Fruit fly (Drosophila melanogaster) whole organism, embryonic: Measurements from ENCODE around the gene CG17784.

Experiments used
- Antp ChIP-seq: fragments of 200-800 bp; sonication (Bioruptor generic); optimal IDR thresholded peaks from 3 replicates; lab custom pipeline; 2016; ENCODE audit warnings: missing biosample characterization, missing genetic modification characterization
- Atf6 ChIP-seq: fragments of 200-800 bp; sonication (Bioruptor generic); IDR thresholded peaks from 2 replicates; pipeline ENCODE4 v1.3.6; 2022; ENCODE audit warnings: missing biosample characterization, missing genetic modification characterization
- B-H1 ChIP-seq: fragments of 200-800 bp; sonication (Bioruptor generic); IDR thresholded peaks from 3 replicates; pipeline ENCODE4 v1.3.6; 2022; ENCODE audit warnings: missing biosample characterization, missing genetic modification characterization
- Bgb ChIP-seq: fragments of 200-800 bp; sonication (Bioruptor generic); IDR thresholded peaks from 2 replicates; pipeline ENCODE4 v1.3.6; 2022; ENCODE audit warnings: missing biosample characterization, missing genetic modification characterization; ENCODE audit not compliant: partially characterized antibody
- C15 ChIP-seq: fragments of 200-800 bp; sonication (Bioruptor generic); IDR thresholded peaks from 3 replicates; pipeline ENCODE4 v1.3.6; 2022; ENCODE audit warnings: missing biosample characterization, missing genetic modification characterization
- CG10267 ChIP-seq: fragments of 200-800 bp; sonication (Bioruptor generic); optimal IDR thresholded peaks from 2 replicates; lab custom pipeline; 2018; ENCODE audit warnings: missing biosample characterization, mild to moderate bottlenecking, missing genetic modification characterization, moderate library complexity
- CG10274 ChIP-seq: fragments of 200-800 bp; sonication (Bioruptor generic); optimal IDR thresholded peaks from 3 replicates; lab custom pipeline; 2017; ENCODE audit warnings: missing biosample characterization, mild to moderate bottlenecking, missing genetic modification characterization
- CG11398 ChIP-seq: fragments of 200-800 bp; sonication (Bioruptor generic); optimal IDR thresholded peaks from 2 replicates; lab custom pipeline; 2016; ENCODE audit warnings: missing biosample characterization, missing genetic modification characterization
- CG11723 ChIP-seq: fragments of 200-800 bp; sonication (Bioruptor generic); optimal IDR thresholded peaks from 2 replicates; lab custom pipeline; 2017; ENCODE audit warnings: missing biosample characterization, mild to moderate bottlenecking, missing genetic modification characterization
- CG12942 ChIP-seq: fragments of 200-800 bp; sonication (Bioruptor generic); optimal IDR thresholded peaks from 3 replicates; lab custom pipeline; 2016; ENCODE audit warnings: missing biosample characterization, missing genetic modification characterization
- CG14014 ChIP-seq: fragments of 200-800 bp; sonication (Bioruptor generic); IDR thresholded peaks from 2 replicates; pipeline ENCODE4 v1.3.6; 2022; ENCODE audit warnings: missing biosample characterization, missing genetic modification characterization
- CG15601 ChIP-seq: fragments of 200-800 bp; sonication (Bioruptor generic); optimal IDR thresholded peaks from 3 replicates; lab custom pipeline; 2019; ENCODE audit warnings: missing biosample characterization, mild to moderate bottlenecking, missing genetic modification characterization, moderate library complexity
- CG18011 ChIP-seq: fragments of 200-800 bp; sonication (Bioruptor generic); optimal IDR thresholded peaks from 2 replicates; lab custom pipeline; 2017; ENCODE audit warnings: missing biosample characterization, missing genetic modification characterization, mild to moderate bottlenecking, moderate library complexity, missing genotype
- CG18262 ChIP-seq: fragments of 200-800 bp; optimal IDR thresholded peaks from 3 replicates; lab custom pipeline; 2019; ENCODE audit warnings: missing biosample characterization, mild to moderate bottlenecking, missing genetic modification characterization, moderate library complexity
- CG18599 ChIP-seq: fragments of 200-800 bp; sonication (Bioruptor generic); optimal IDR thresholded peaks from 3 replicates; lab custom pipeline; 2017; ENCODE audit warnings: missing biosample characterization, missing genetic modification characterization, mild to moderate bottlenecking, moderate library complexity, missing genetic modification reagents
- CG18764 ChIP-seq: fragments of 200-800 bp; sonication (Bioruptor generic); optimal IDR thresholded peaks from 3 replicates; lab custom pipeline; 2016; ENCODE audit warnings: missing biosample characterization, missing genetic modification characterization
- CG2120 ChIP-seq: fragments of 200-800 bp; sonication (Bioruptor generic); optimal IDR thresholded peaks from 3 replicates; lab custom pipeline; 2016; ENCODE audit warnings: missing biosample characterization, missing genetic modification characterization
- CG30403 ChIP-seq: fragments of 200-800 bp; sonication (Bioruptor generic); optimal IDR thresholded peaks from 3 replicates; lab custom pipeline; 2016; ENCODE audit warnings: missing biosample characterization, missing genetic modification characterization
- CG34224 ChIP-seq: fragments of 200-800 bp; sonication (Bioruptor generic); IDR thresholded peaks from 3 replicates; pipeline ENCODE4 v1.3.6; 2022; ENCODE audit warnings: missing biosample characterization, missing genetic modification characterization; ENCODE audit not compliant: partially characterized antibody
- CG5180 ChIP-seq: fragments of 200-800 bp; sonication (Bioruptor generic); optimal IDR thresholded peaks from 3 replicates; lab custom pipeline; 2017; ENCODE audit warnings: missing biosample characterization, missing genetic modification characterization, mild to moderate bottlenecking, moderate library complexity, missing genetic modification reagents
- CG7271 ChIP-seq: fragments of 200-800 bp; sonication (Bioruptor generic); optimal IDR thresholded peaks from 2 replicates; lab custom pipeline; 2018; ENCODE audit warnings: missing biosample characterization, mild to moderate bottlenecking, missing genetic modification characterization, moderate library complexity
- CG8478 ChIP-seq: fragments of >200 bp; optimal IDR thresholded peaks from 2 replicates; lab custom pipeline; 2018
- CG8924 ChIP-seq: fragments of 200-800 bp; optimal IDR thresholded peaks from 3 replicates; lab custom pipeline; 2019; ENCODE audit warnings: missing biosample characterization, mild to moderate bottlenecking, missing genetic modification characterization, moderate library complexity
- CG9817 ChIP-seq: fragments of 200-800 bp; sonication (Bioruptor generic); optimal IDR thresholded peaks from 2 replicates; lab custom pipeline; 2018; ENCODE audit warnings: missing biosample characterization, mild to moderate bottlenecking, missing genetic modification characterization, moderate library complexity
- CG9876 ChIP-seq: fragments of 200-800 bp; sonication (Bioruptor generic); optimal IDR thresholded peaks from 2 replicates; lab custom pipeline; 2016; ENCODE audit warnings: missing biosample characterization, missing genetic modification characterization
- CHES-1-like ChIP-seq: fragments of 200-800 bp; sonication (Bioruptor generic); optimal IDR thresholded peaks from 2 replicates; lab custom pipeline; 2016; ENCODE audit warnings: missing biosample characterization, missing genetic modification characterization
- Ets65A ChIP-seq: fragments of 200-800 bp; sonication (Bioruptor generic); peaks from one replicate; lab custom pipeline; 2016; ENCODE audit warnings: missing biosample characterization, missing genetic modification characterization
- GATAe ChIP-seq: fragments of 200-800 bp; sonication (Bioruptor generic); conservative IDR thresholded peaks from 2 replicates; pipeline ENCODE4 v1.3.6; 2022; ENCODE audit warnings: missing biosample characterization, missing genetic modification characterization
- Hmx ChIP-seq: fragments of 200-800 bp; sonication (Bioruptor generic); optimal IDR thresholded peaks from 2 replicates; lab custom pipeline; 2016; ENCODE audit warnings: missing biosample characterization, missing genetic modification characterization
- Hr51 ChIP-seq, 2 experiments: fragments of 200-800 bp; sonication (Bioruptor generic); optimal IDR thresholded peaks; 2 replicates in 1 of 2; 3 replicates in 1 of 2; lab custom pipeline; 2016 to 2018; ENCODE audit warnings: missing biosample characterization in 2 of 2, missing genetic modification characterization in 2 of 2, mild to moderate bottlenecking in 1 of 2, moderate library complexity in 1 of 2
- Meics ChIP-seq: fragments of 200-800 bp; sonication (Bioruptor generic); optimal IDR thresholded peaks from 2 replicates; lab custom pipeline; 2017; ENCODE audit warnings: missing biosample characterization, mild to moderate bottlenecking, missing genetic modification characterization
- NC2α ChIP-seq: fragments of 200-800 bp; sonication (Bioruptor generic); optimal IDR thresholded peaks from 2 replicates; lab custom pipeline; 2016; ENCODE audit warnings: missing biosample characterization, missing genetic modification characterization
- Oaz ChIP-seq: fragments of 200-800 bp; sonication (Bioruptor generic); IDR thresholded peaks from 2 replicates; pipeline ENCODE4 v1.3.6; 2022; ENCODE audit warnings: missing biosample characterization, missing genetic modification characterization
- Spps ChIP-seq: fragments of 200-800 bp; sonication (Bioruptor generic); optimal IDR thresholded peaks from 2 replicates; lab custom pipeline; 2018; ENCODE audit warnings: missing biosample characterization, mild to moderate bottlenecking, missing genetic modification characterization
- amos ChIP-seq: fragments of 200-800 bp; sonication (Bioruptor generic); IDR thresholded peaks from 2 replicates; pipeline ENCODE4 v1.3.6; 2022; ENCODE audit warnings: missing biosample characterization, missing genetic modification characterization; ENCODE audit not compliant: partially characterized antibody
- ci ChIP-seq: fragments of 200-800 bp; sonication (Bioruptor generic); IDR thresholded peaks from 3 replicates; pipeline ENCODE4 v1.3.6; 2022; ENCODE audit warnings: missing biosample characterization, missing genetic modification characterization
- dmrt99B ChIP-seq: fragments of 200-800 bp; sonication (Bioruptor generic); optimal IDR thresholded peaks from 2 replicates; lab custom pipeline; 2018; ENCODE audit warnings: missing biosample characterization, mild to moderate bottlenecking, missing genetic modification characterization, moderate library complexity
- fd96Cb ChIP-seq: fragments of 200-800 bp; sonication (Bioruptor generic); optimal IDR thresholded peaks from 2 replicates; lab custom pipeline; 2018; ENCODE audit warnings: missing biosample characterization, mild to moderate bottlenecking, missing genetic modification characterization, moderate library complexity
- hb ChIP-seq: fragments of 200-800 bp; sonication (Bioruptor generic); IDR thresholded peaks from 3 replicates; pipeline ENCODE4 v1.3.6; 2022; ENCODE audit warnings: missing biosample characterization, missing genetic modification characterization; ENCODE audit not compliant: partially characterized antibody
- ken ChIP-seq: fragments of 200-800 bp; sonication (Bioruptor generic); IDR thresholded peaks from 3 replicates; pipeline ENCODE4 v1.3.6; 2022; ENCODE audit warnings: missing biosample characterization, missing genetic modification characterization
- oc ChIP-seq: fragments of 200-800 bp; sonication (Bioruptor generic); optimal IDR thresholded peaks from 2 replicates; lab custom pipeline; 2018; ENCODE audit warnings: missing biosample characterization, mild to moderate bottlenecking, missing genetic modification characterization, moderate library complexity
- pb ChIP-seq: fragments of 200-800 bp; sonication (Bioruptor generic); optimal IDR thresholded peaks from 3 replicates; lab custom pipeline; 2016; ENCODE audit warnings: missing biosample characterization, missing genetic modification characterization
- phol ChIP-seq: fragments of 200-800 bp; sonication (Bioruptor generic); optimal IDR thresholded peaks from 3 replicates; lab custom pipeline; 2018; ENCODE audit warnings: missing biosample characterization, mild to moderate bottlenecking, missing genetic modification characterization, moderate library complexity
- run ChIP-seq: fragments of 200-800 bp; sonication (Bioruptor generic); optimal IDR thresholded peaks from 3 replicates; lab custom pipeline; 2018; ENCODE audit warnings: missing biosample characterization, mild to moderate bottlenecking, missing genetic modification characterization
- scrt ChIP-seq: fragments of 200-800 bp; sonication (Bioruptor generic); optimal IDR thresholded peaks from 2 replicates; lab custom pipeline; 2018; ENCODE audit warnings: missing biosample characterization, mild to moderate bottlenecking, missing genetic modification characterization, moderate library complexity
- ssp ChIP-seq: fragments of 200-800 bp; sonication (Bioruptor generic); IDR thresholded peaks from 2 replicates; pipeline ENCODE4 v1.3.6; 2022; ENCODE audit warnings: missing biosample characterization, missing genetic modification characterization
- unc-4 ChIP-seq: fragments of 200-800 bp; sonication (Bioruptor generic); IDR thresholded peaks from 2 replicates; pipeline ENCODE4 v1.3.6; 2022; ENCODE audit warnings: missing biosample characterization, missing genetic modification characterization; ENCODE audit not compliant: partially characterized antibody
- vnd ChIP-seq: fragments of 200-800 bp; sonication (Bioruptor generic); IDR thresholded peaks from 3 replicates; pipeline ENCODE4 v1.3.6; 2022; ENCODE audit warnings: missing biosample characterization, missing genetic modification characterization; ENCODE audit not compliant: partially characterized antibody
- zfh2 ChIP-seq: fragments of 200-800 bp; sonication (Bioruptor generic); optimal IDR thresholded peaks from 2 replicates; lab custom pipeline; 2016; ENCODE audit warnings: missing biosample characterization, missing genetic modification characterization

CG17784 gene

dm6 chr3R:24320342-24320711 is 44.5 kb downstream of the CG17784 start (continued):
- TF ChIP-seq Spps (tag; lab: Kevin White, UChicago) (no peak), oc (tag; lab: Kevin White, UChicago) (no peak), pb (GFP tag; lab: Kevin White, UChicago) (no peak), amos (GFP tag; lab: Robert Waterston, UW) (peak; percentile 74), dmrt99B (tag; lab: Kevin White, UChicago) (no peak), CG10274 (GFP tag; lab: Kevin White, UChicago) (no peak), CG11398 (GFP tag; lab: Kevin White, UChicago) (no peak), CHES-1-like (GFP tag; lab: Kevin White, UChicago) (no peak), hb (peak; percentile 59; the same call in 1 of the 3 replicates), CG18262 (tag; lab: Kevin White, UChicago) (no peak), Hmx (GFP tag; lab: Kevin White, UChicago) (no peak), CG8478 (peak; percentile 88), Hr51 (GFP tag; optimal IDR thresholded peaks at IDR 0.05; lab: Kevin White, UChicago) (no peak), Oaz (GFP tag; lab: Robert Waterston, UW) (no peak), CG30403 (GFP tag; lab: Kevin White, UChicago) (peak; percentile 6), CG9876 (no peak), ken (GFP tag; lab: Robert Waterston, UW) (no peak), vnd (GFP tag; lab: Robert Waterston, UW) (peak; percentile 53; the same call in 2 of the 3 replicates), CG14014 (GFP tag; lab: Robert Waterston, UW) (no peak), CG10267 (tag; lab: Kevin White, UChicago) (no peak), CG18764 (GFP tag; lab: Kevin White, UChicago) (no peak), scrt (GFP tag; lab: Kevin White, UChicago) (no peak), CG9817 (tag; lab: Kevin White, UChicago) (no peak), CG34224 (GFP tag; lab: Robert Waterston, UW) (peak; percentile 67), unc-4 (GFP tag; lab: Robert Waterston, UW) (peak; percentile 63), CG8924 (tag; lab: Kevin White, UChicago) (peak; percentile 88), phol (tag; lab: Kevin White, UChicago) (peak; percentile 98), CG5180 (GFP tag; lab: Kevin White, UChicago) (no peak), C15 (GFP tag; lab: Robert Waterston, UW) (no peak), run (tag; lab: Kevin White, UChicago) (peak; percentile 11)

- TF ChIP-seq CG2120 (GFP tag; lab: Kevin White, UChicago) (no peak), Bgb (GFP tag; lab: Robert Waterston, UW) (no peak), Antp (no peak), GATAe (no peak), CG7271 (no peak), B-H1 (GFP tag; lab: Robert Waterston, UW) (no peak), Meics (GFP tag; lab: Kevin White, UChicago) (no peak), CG11723 (no peak), CG15601 (tag; lab: Kevin White, UChicago) (no peak), ci (GFP tag; lab: Robert Waterston, UW) (no peak), phol (tag; lab: Kevin White, UChicago) (no peak), Atf6 (GFP tag; lab: Robert Waterston, UW) (no peak), CG11398 (GFP tag; lab: Kevin White, UChicago) (no peak), CG18599 (GFP tag; lab: Kevin White, UChicago) (no peak), CG12942 (GFP tag; lab: Kevin White, UChicago) (no peak), ssp (GFP tag; lab: Robert Waterston, UW) (no peak), NC2α (GFP tag; lab: Kevin White, UChicago) (no peak), Ets65A (GFP tag; lab: Kevin White, UChicago) (no peak), zfh2 (GFP tag; lab: Kevin White, UChicago) (no peak), vnd (GFP tag; lab: Robert Waterston, UW) (no peak), fd96Cb (tag; lab: Kevin White, UChicago) (peak; percentile 3), CG18011 (GFP tag; lab: Kevin White, UChicago) (no peak)
Observed at dm6 chr3R:24319632-24320341, 45.0 kb downstream of the CG17784 start.
